Worm (Caenorhabditis elegans) whole organism, mixed stage, embryonic: ENCODE measurements around the gene col-89.
"Not testable (repeated sequence)": the region's sequence is repeated elsewhere in the genome, so short reads cannot be mapped to it uniquely, and the experiment has no call there.

Experiments
- M03D4.4 ChIP-seq: sonication (generic microtip); optimal IDR thresholded peaks from 2 replicates; lab custom pipeline; 2017; ENCODE audit warnings: mild to moderate bottlenecking, missing genetic modification characterization, missing compliant biosample characterization
- bed-3 ChIP-seq: fragments of 200-800 bp; sonication (Bioruptor generic); optimal IDR thresholded peaks from 3 replicates; lab custom pipeline; 2018; ENCODE audit warnings: mild to moderate bottlenecking, missing genetic modification characterization, moderate library complexity, missing compliant biosample characterization
- blmp-1 ChIP-seq: fragments of 150-350 bp; optimal IDR thresholded peaks from 2 replicates; lab custom pipeline; 2014; ENCODE audit warnings: missing biosample characterization, missing genetic modification characterization
- ceh-39 ChIP-seq: fragments of 150-350 bp; optimal IDR thresholded peaks from 2 replicates; lab custom pipeline; 2014; ENCODE audit warnings: missing biosample characterization, missing genetic modification characterization
- ceh-83 ChIP-seq: fragments of 200-800 bp; sonication (Bioruptor generic); optimal IDR thresholded peaks from 2 replicates; lab custom pipeline; 2018; ENCODE audit warnings: mild to moderate bottlenecking, missing genetic modification characterization, missing compliant biosample characterization
- cnd-1 ChIP-seq: fragments of 200-800 bp; sonication (Bioruptor generic); optimal IDR thresholded peaks from 2 replicates; lab custom pipeline; 2018; ENCODE audit warnings: mild to moderate bottlenecking, missing genetic modification characterization, missing compliant biosample characterization
- elt-1 ChIP-seq: sonication (generic microtip); optimal IDR thresholded peaks from 2 replicates; lab custom pipeline; 2017; ENCODE audit warnings: missing genetic modification characterization, mild to moderate bottlenecking, missing compliant biosample characterization, antibody characterized with exemption, moderate library complexity, borderline replicate concordance; ENCODE audit not compliant: insufficient read depth
- elt-3 ChIP-seq: fragments of 150-350 bp; optimal IDR thresholded peaks from 2 replicates; lab custom pipeline; 2014; ENCODE audit warnings: missing biosample characterization, missing genetic modification characterization
- flh-1 ChIP-seq: fragments of 200-800 bp; sonication (Bioruptor generic); optimal IDR thresholded peaks from 2 replicates; lab custom pipeline; 2018; ENCODE audit warnings: mild to moderate bottlenecking, missing genetic modification characterization, moderate library complexity, missing compliant biosample characterization
- ham-2 ChIP-seq: fragments of 200-800 bp; sonication (Bioruptor generic); optimal IDR thresholded peaks from 2 replicates; lab custom pipeline; 2018; ENCODE audit warnings: mild to moderate bottlenecking, missing genetic modification characterization, missing compliant biosample characterization
- hlh-1 ChIP-seq: fragments of 150-350 bp; optimal IDR thresholded peaks from 2 replicates; lab custom pipeline; 2014; ENCODE audit warnings: missing biosample characterization, missing genetic modification reagents, missing genetic modification characterization
- lin-13 ChIP-seq: fragments of 150-350 bp; optimal IDR thresholded peaks from 2 replicates; lab custom pipeline; 2014; ENCODE audit warnings: missing biosample characterization, missing genetic modification characterization
- lin-32 ChIP-seq: fragments of 200-800 bp; sonication (Bioruptor generic); optimal IDR thresholded peaks from 2 replicates; lab custom pipeline; 2018; ENCODE audit warnings: mild to moderate bottlenecking, missing genetic modification characterization, missing compliant biosample characterization
- lsy-2 ChIP-seq: fragments of 150-350 bp; optimal IDR thresholded peaks from 2 replicates; lab custom pipeline; 2014; ENCODE audit warnings: missing biosample characterization, missing genetic modification characterization
- mab-5 ChIP-seq: fragments of 150-350 bp; optimal IDR thresholded peaks from 2 replicates; lab custom pipeline; 2014; ENCODE audit warnings: missing biosample characterization, missing genetic modification characterization
- mep-1 ChIP-seq: fragments of 150-350 bp; optimal IDR thresholded peaks from 2 replicates; lab custom pipeline; 2017; ENCODE audit warnings: missing biosample characterization, missing genetic modification reagents, missing genetic modification characterization, inconsistent platforms
- mls-2 ChIP-seq: sonication (generic microtip); optimal IDR thresholded peaks from 2 replicates; lab custom pipeline; 2016; ENCODE audit warnings: mild to moderate bottlenecking, missing genetic modification characterization, moderate library complexity, missing compliant biosample characterization
- nhr-12 ChIP-seq: fragments of 150-350 bp; optimal IDR thresholded peaks from 2 replicates; lab custom pipeline; 2014; ENCODE audit warnings: missing biosample characterization, missing genetic modification characterization
- nhr-237 ChIP-seq: fragments of 150-350 bp; optimal IDR thresholded peaks from 2 replicates; lab custom pipeline; 2014; ENCODE audit warnings: missing biosample characterization, missing genetic modification characterization
- nhr-28 ChIP-seq: fragments of 150-350 bp; optimal IDR thresholded peaks from 2 replicates; lab custom pipeline; 2014; ENCODE audit warnings: missing biosample characterization, missing genetic modification characterization
- nhr-76 ChIP-seq: sonication (generic microtip); optimal IDR thresholded peaks from 2 replicates; lab custom pipeline; 2017; ENCODE audit warnings: missing biosample characterization, missing genetic modification characterization
- snpc-4 ChIP-seq: fragments of 150-350 bp; optimal IDR thresholded peaks from 2 replicates; lab custom pipeline; 2014; ENCODE audit warnings: missing biosample characterization, missing genetic modification characterization
- unc-120 ChIP-seq: sonication (generic microtip); optimal IDR thresholded peaks from 2 replicates; lab custom pipeline; 2017; ENCODE audit warnings: missing genetic modification characterization, missing compliant biosample characterization; ENCODE audit not compliant: poor library complexity, severe bottlenecking
- unc-39 ChIP-seq: fragments of 150-350 bp; optimal IDR thresholded peaks from 2 replicates; lab custom pipeline; 2014; ENCODE audit warnings: missing biosample characterization, missing genetic modification characterization
- ztf-11 ChIP-seq: fragments of 150-350 bp; optimal IDR thresholded peaks from 2 replicates; lab custom pipeline; 2014; ENCODE audit warnings: missing biosample characterization, missing genetic modification characterization

col-89 gene

DNA sequence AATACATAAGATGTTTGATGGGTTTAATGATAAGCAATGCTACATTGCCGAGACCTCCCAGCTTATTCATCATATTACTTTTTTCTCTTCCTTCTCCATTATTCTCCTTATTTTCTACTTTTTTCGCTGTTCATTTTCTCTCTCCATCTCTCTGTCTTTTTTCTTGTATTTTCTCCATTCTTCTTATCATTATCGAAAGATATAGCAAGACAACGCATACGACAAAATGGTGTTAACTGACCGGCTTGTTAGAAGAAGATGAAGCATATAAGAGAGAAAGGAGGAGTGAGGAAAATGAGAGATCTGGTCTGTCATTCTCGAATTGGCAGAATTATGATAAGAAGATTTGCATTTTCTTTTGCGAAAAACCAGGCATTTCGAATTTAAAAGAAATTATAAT is 18.9 kb downstream of the col-89 start:
- TF ChIP-seq elt-3 (no peak), mab-5 (no peak), cnd-1 (tag; lab: Kevin White, UChicago) (no peak), nhr-76 (tag; lab: Kevin White, UChicago) (no peak), flh-1 (GFP tag; lab: Kevin White, UChicago) (no peak), lin-13 (tag; lab: Kevin White, UChicago) (no peak), M03D4.4 (tag; lab: Kevin White, UChicago) (no peak)

DNA sequence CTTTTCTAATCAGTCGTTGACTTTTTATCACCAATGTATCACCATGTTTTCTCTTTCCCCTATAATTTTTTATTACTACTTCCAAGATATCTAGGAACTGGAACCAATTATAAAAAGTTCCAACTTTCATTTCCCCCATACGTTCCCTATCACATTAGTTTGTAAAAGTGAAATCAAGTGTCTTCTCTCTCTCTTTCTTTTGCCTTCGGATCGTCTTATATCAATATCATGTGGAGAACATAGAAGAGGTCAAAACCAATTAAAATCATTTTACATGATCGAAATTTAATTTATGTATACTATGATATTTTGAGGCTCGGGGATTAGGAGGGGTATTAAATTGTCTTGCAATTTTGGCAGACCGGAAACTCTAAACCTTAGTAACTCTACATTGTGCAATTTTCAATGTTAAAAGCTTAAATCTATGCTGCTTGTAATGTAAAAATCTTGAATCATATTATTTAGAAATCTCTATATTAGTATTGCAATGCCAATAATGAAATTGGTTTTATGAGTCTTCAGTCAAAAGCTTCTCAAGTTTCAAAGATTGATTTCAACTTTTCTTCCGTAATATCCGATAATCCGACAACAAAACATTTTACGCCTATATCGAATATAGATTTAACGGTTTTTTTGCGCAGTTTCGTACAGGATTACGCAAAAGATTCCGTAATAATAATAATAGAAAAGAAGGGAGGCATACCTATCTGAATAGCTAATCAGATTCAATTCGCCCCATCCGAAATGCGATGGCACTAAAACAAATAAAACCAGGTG is 20.1 kb downstream of the col-89 start:
- TF ChIP-seq unc-120 (tag; lab: Kevin White, UChicago) = no peak
- no peak for TF ChIP-seq hlh-1
- TF ChIP-seq ceh-39 (tag; lab: Kevin White, UChicago) = no peak
- no peak for TF ChIP-seq nhr-76 (tag; lab: Kevin White, UChicago)
- TF ChIP-seq blmp-1 = peak; percentile 69
- TF ChIP-seq lin-13 (tag; lab: Kevin White, UChicago) = no peak

DNA sequence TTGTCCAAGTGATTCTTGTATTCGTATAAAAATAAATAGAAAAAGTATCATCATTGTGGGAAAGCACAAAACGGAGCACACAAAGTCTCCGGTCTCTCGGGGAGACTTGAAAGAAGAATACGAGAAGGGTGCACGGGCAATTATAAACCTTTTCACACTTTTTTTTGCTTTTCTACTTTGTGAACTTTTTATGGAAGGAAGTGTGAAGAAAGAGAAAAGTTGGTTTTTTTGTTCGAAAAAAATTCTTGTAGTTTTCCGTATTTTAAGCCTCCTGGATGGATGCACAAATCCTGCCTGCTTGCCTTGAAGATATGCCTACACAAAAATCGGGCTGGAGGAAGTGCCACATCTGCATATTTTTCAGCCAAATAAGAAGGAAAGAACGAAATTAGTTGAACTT is 30.1 kb downstream of the col-89 start, which contains the start of gene B0393.7:
B0393.7 (minus strand) TSS at position 101 of the 400 bp plus-strand sequence.
- TF ChIP-seq lin-13 (tag; lab: Kevin White, UChicago) (no peak), elt-3 (no peak), blmp-1 (no peak), unc-39 (tag; lab: Kevin White, UChicago) (no peak), nhr-28 (tag; lab: Kevin White, UChicago) (no peak), hlh-1 (no peak), nhr-237 (tag; lab: Kevin White, UChicago) (no peak), bed-3 (GFP tag; lab: Kevin White, UChicago) (no peak), snpc-4 (tag; lab: Kevin White, UChicago) (no peak), M03D4.4 (tag; lab: Kevin White, UChicago) (no peak), ceh-83 (GFP tag; lab: Kevin White, UChicago) (no peak), elt-1 (tag; lab: Kevin White, UChicago) (no peak), ztf-11 (tag; lab: Kevin White, UChicago) (no peak), unc-120 (tag; lab: Kevin White, UChicago) (no peak), ham-2 (no peak), ceh-39 (tag; lab: Kevin White, UChicago) (no peak), lin-32 (GFP tag; lab: Kevin White, UChicago) (no peak), mab-5 (no peak), mep-1 (tag; lab: Kevin White, UChicago) (no peak), nhr-12 (no peak)
- TF ChIP-seq, all 35 proteins: peak for 0

DNA sequence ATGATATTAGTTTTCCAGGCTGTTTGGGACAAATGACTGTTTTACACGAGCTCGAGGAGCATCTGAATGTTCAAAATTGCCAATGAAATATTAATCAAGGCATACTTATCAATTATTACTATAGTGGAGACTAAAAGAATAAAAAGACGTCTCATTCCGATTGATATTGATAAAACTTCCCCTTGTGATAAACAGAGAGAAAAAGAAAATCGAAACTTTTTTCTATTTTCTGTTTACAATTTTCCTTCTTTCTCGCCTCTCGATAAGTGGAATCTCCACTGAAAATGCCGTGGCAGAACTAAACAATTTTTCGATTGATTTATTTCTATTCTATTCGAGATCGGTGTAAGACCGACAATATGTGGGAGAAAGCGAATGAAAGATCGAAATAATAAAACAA is 31.9 kb downstream of the col-89 start, which contains the start of gene B0393.9:
B0393.9 (minus strand) TSS at position 303 of the 400 bp plus-strand sequence.
- no peak for TF ChIP-seq unc-120 (tag; lab: Kevin White, UChicago)
- no peak for TF ChIP-seq mls-2 (tag; lab: Kevin White, UChicago)
- TF ChIP-seq ztf-11 (tag; lab: Kevin White, UChicago) = no peak
- TF ChIP-seq blmp-1 = no peak
- TF ChIP-seq mep-1 (tag; lab: Kevin White, UChicago) = no peak
- no peak for TF ChIP-seq snpc-4 (tag; lab: Kevin White, UChicago)
- no peak for TF ChIP-seq bed-3 (GFP tag; lab: Kevin White, UChicago)
- no peak for TF ChIP-seq M03D4.4 (tag; lab: Kevin White, UChicago)
- TF ChIP-seq nhr-76 (tag; lab: Kevin White, UChicago) = no peak

DNA sequence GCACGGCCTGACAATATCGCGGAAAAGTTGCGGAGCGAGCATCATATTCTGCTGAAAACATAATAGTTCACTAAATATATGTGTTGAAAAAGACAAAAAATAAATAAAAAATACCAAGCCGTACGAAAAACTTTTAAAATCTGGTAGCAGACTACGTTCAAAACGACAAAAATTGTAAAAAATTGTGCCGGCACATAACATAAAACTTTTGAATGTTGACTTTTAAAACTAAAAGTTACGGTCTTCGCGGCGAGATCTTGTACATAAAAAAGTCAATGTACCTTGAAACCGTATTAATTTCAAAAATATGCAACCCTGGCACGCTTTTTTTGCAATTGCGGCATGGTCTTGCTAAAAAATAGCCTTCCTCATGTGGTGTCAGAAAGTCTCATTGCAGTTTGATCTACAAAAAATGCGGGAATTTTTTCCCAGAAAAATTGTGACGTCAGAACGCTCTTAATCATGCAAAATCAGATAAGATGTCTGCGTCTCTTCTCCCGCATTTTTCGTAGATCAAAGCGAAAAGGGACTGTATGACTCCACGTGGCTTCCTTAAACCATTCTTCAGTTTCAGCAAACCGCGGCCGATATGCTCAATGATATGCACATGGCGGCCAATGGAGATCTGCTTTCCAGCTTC is 34.1 kb downstream of the col-89 start, which contains the start of the genes gex-5 and C38D4.10:
gex-5 (minus strand) TSS at position 51 of the 640 bp plus-strand sequence.
C38D4.10 (plus strand) TSS at position 590 of the 640 bp plus-strand sequence.
- TF ChIP-seq lin-13 (tag; lab: Kevin White, UChicago); lsy-2; bed-3 (GFP tag; lab: Kevin White, UChicago): not testable (repeated sequence)
- TF ChIP-seq, all 35 proteins: peak for 0; not testable (repeated sequence) for 35

DNA sequence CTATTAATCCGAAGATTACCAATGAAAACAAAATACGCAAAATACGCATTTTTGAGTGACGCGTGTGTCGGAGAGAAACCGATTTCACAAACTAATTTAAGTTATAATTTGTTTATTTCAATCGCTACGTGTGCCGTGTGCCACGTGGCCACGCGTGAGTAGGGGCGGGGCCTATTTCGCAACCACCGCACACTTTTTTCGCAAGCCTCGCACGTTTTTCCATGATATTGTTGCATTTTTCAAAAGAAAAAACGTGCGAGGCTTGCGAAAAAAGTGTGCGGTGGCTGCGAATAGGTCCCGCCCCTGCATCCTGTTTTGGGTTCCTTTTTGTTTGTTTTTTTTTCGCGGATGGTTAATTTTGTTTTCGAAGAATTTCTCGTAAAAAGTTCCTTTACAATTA is 37.2 kb downstream of the col-89 start, which contains the start of gene enu-3.2:
enu-3.2 (minus strand) TSS at position 105 of the 400 bp plus-strand sequence.
- TF ChIP-seq lin-32 (GFP tag; lab: Kevin White, UChicago); blmp-1; hlh-1: not testable (repeated sequence)
